Fruit fly (Drosophila melanogaster): Measurements from ENCODE around the gene Prps.

DNA sequence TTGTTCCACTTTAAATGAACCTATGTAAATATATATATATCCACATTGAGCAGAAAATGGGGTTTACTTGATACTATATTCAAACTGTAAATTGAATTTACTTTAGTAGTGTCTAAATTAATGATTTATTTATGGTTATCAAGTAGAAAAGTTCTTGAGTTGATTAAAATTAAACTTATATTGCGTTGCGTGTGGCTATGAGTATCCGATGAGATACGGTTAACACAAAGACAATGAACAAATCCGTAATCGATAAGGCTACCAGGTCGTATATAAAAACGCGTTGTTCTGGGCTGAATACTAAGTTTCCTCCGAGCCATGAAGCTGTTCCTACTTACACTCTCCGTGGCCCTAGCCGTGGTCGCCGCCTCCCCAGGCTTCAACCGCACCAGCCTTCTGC, 57.5 kb downstream of the Prps start, which contains the start of gene CG18179:
- TF ChIP-seq CG1620 (GFP tag; optimal IDR thresholded peaks at IDR 0.05) = no peak
- no peak for TF ChIP-seq kay (GFP tag; ENCODE audit: borderline replicate concordance)
- no peak for TF ChIP-seq CG7101 (tag; optimal IDR thresholded peaks at IDR 0.05)
- no peak for TF ChIP-seq CG14711 (tag; optimal IDR thresholded peaks at IDR 0.05)
- no peak for TF ChIP-seq Clk (GFP tag; optimal IDR thresholded peaks at IDR 0.05)
- no peak for TF ChIP-seq cic (GFP tag; optimal IDR thresholded peaks at IDR 0.05)
- no peak for TF ChIP-seq bab1 (GFP tag; optimal IDR thresholded peaks at IDR 0.05)
- no peak for TF ChIP-seq Hr96 (GFP tag; optimal IDR thresholded peaks at IDR 0.05)
- no peak for TF ChIP-seq CG33017 (tag; optimal IDR thresholded peaks at IDR 0.05)

Data from whole organism, adult.